Fruit fly (Drosophila melanogaster): ENCODE measurements around the gene Bub3.

The Bub3 gene

DNA sequence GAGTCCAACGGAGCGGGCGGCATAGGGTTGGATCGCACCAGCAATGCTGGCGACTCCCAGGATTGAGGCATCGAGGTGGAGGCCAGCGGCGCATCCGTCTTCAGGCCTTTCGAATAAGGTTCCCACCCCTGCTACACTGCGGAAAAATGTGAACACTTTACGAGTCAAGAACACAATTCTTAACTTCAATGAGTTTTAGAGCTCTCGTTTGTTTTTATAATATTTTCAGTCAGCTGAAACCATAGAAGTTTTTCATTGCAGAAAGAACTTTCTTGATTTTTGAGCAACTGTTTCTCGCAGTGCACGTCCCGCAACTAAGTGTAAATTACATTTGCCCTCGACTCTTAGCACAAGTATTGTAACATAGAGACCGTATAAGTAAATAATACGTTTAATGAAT, 21.1 kb upstream of the Bub3 start (continued):
- TF ChIP-seq ftz-f1 (GFP tag; optimal IDR thresholded peaks at IDR 0.05) (no peak), dmrt11E (tag; optimal IDR thresholded peaks at IDR 0.05) (peak; percentile 71), CG8765 (GFP tag; IDR thresholded peaks at IDR 0.05) (peak; percentile 61; the same call in 1 of the 2 replicates), CG7745 (tag; optimal IDR thresholded peaks at IDR 0.05) (no peak), nerfin-2 (GFP tag; IDR thresholded peaks at IDR 0.05; ENCODE audit: partially characterized antibody) (no peak), Sry-δ (GFP tag; optimal IDR thresholded peaks at IDR 0.05) (no peak), row (GFP tag; IDR thresholded peaks at IDR 0.05) (peak; percentile 33; the same call in 2 of the 3 replicates), CG10431 (GFP tag; optimal IDR thresholded peaks at IDR 0.05) (no peak), zfh1 (GFP tag; IDR thresholded peaks at IDR 0.05) (peak; percentile 77), ci (GFP tag; IDR thresholded peaks at IDR 0.05) (0 out of 3 replicates have a peak, but pooled peaks have one; percentile 24), D (optimal IDR thresholded peaks at IDR 0.05) (no peak), D (GFP tag; optimal IDR thresholded peaks at IDR 0.05) (peak; percentile 11), chn (GFP tag; optimal IDR thresholded peaks at IDR 0.05) (peak; percentile 6), sisA (GFP tag; IDR thresholded peaks at IDR 0.05) (peak; percentile 34), CG9727 (GFP tag; optimal IDR thresholded peaks at IDR 0.05) (peak; percentile 59), oc (tag; optimal IDR thresholded peaks at IDR 0.05) (no peak), CG33557 (GFP tag; optimal IDR thresholded peaks at IDR 0.05) (no peak), Nf-YB (GFP tag; optimal IDR thresholded peaks at IDR 0.05) (peak; percentile 17), CG34422 (GFP tag; IDR thresholded peaks at IDR 0.05) (0 out of 3 replicates have a peak, but pooled peaks have one; percentile 11), Hr3 (GFP tag; optimal IDR thresholded peaks at IDR 0.05) (no peak), CG10979 (tag; optimal IDR thresholded peaks at IDR 0.05) (peak; percentile 65), sens (GFP tag) (peak; percentile 89), CG1602 (GFP tag; optimal IDR thresholded peaks at IDR 0.05) (peak; percentile 18), phol (tag; optimal IDR thresholded peaks at IDR 0.05) (peak; percentile 48), ara (GFP tag; IDR thresholded peaks at IDR 0.05) (peak; percentile 38; the same call in 1 of the 2 replicates), btn (GFP tag; optimal IDR thresholded peaks at IDR 0.05) (no peak), zf30C (GFP tag; optimal IDR thresholded peaks at IDR 0.05) (peak; percentile 9), dan (GFP tag; IDR thresholded peaks at IDR 0.05) (peak; percentile 18; the same call in 1 of the 2 replicates), Neu2 (GFP tag; optimal IDR thresholded peaks at IDR 0.05; ENCODE audit: borderline replicate concordance) (no peak), lola (GFP tag; optimal IDR thresholded peaks at IDR 0.05) (peak in 1 of 3 experiments; percentile 28), fd102C (GFP tag; optimal IDR thresholded peaks at IDR 0.05) (peak; percentile 28), CG17912 (GFP tag; optimal IDR thresholded peaks at IDR 0.05) (no peak), NK7.1 (GFP tag; optimal IDR thresholded peaks at IDR 0.05) (no peak), CG1603 (tag; optimal IDR thresholded peaks at IDR 0.05) (peak; percentile 63), CG11504 (tag; optimal IDR thresholded peaks at IDR 0.05) (peak; percentile 17), Blimp-1 (GFP tag; optimal IDR thresholded peaks at IDR 0.05) (peak; percentile 17), CG7839 (tag; optimal IDR thresholded peaks at IDR 0.05) (peak; percentile 13), Rfx (GFP tag; IDR thresholded peaks at IDR 0.05) (no peak), CG4820 (GFP tag; optimal IDR thresholded peaks at IDR 0.05) (peak; percentile 30), CG2712 (tag; optimal IDR thresholded peaks at IDR 0.05) (peak; percentile 55), CG17328 (GFP tag; IDR thresholded peaks at IDR 0.05) (peak; percentile 71), CG12769 (tag; optimal IDR thresholded peaks at IDR 0.05) (no peak), Atf3 (GFP tag; optimal IDR thresholded peaks at IDR 0.05) (peak; percentile 10), ash1 (GFP tag; optimal IDR thresholded peaks at IDR 0.05) (no peak), sob (GFP tag; IDR thresholded peaks at IDR 0.05) (peak; percentile 9; the same call in 1 of the 2 replicates), nmo (GFP tag; optimal IDR thresholded peaks at IDR 0.05) (peak; percentile 14), CG8281 (tag; optimal IDR thresholded peaks at IDR 0.05) (no peak), CG11456 (GFP tag; IDR thresholded peaks at IDR 0.05) (no peak), lmd (GFP tag; IDR thresholded peaks at IDR 0.05) (peak; percentile 19; the same call in 1 of the 2 replicates), chif (GFP tag; optimal IDR thresholded peaks at IDR 0.05) (peak; percentile 21 to 50)
